Fruit fly (Drosophila melanogaster) whole organism, embryonic: Measurements from ENCODE around the gene CG15141.

Experiments used
- Bgb ChIP-seq: fragments of 200-800 bp; sonication (Bioruptor generic); IDR thresholded peaks from 2 replicates; pipeline ENCODE4 v1.3.6; 2022; ENCODE audit warnings: missing biosample characterization, missing genetic modification characterization; ENCODE audit not compliant: partially characterized antibody
- CG10274 ChIP-seq: fragments of 200-800 bp; sonication (Bioruptor generic); optimal IDR thresholded peaks from 3 replicates; lab custom pipeline; 2017; ENCODE audit warnings: missing biosample characterization, mild to moderate bottlenecking, missing genetic modification characterization
- CG10321 ChIP-seq: fragments of 200-800 bp; sonication (Bioruptor generic); IDR thresholded peaks from 2 replicates; pipeline ENCODE4 v1.3.6; 2022; ENCODE audit warnings: missing biosample characterization, missing genetic modification characterization
- CG10543 ChIP-seq: fragments of 200-800 bp; sonication (Bioruptor generic); optimal IDR thresholded peaks from 3 replicates; lab custom pipeline; 2017; ENCODE audit warnings: missing biosample characterization, mild to moderate bottlenecking, missing genetic modification characterization, moderate library complexity
- CG12236 ChIP-seq: fragments of 200-800 bp; sonication (Bioruptor generic); optimal IDR thresholded peaks from 2 replicates; lab custom pipeline; 2016; ENCODE audit warnings: missing biosample characterization, missing genetic modification characterization
- CG13775 ChIP-seq: fragments of 200-800 bp; sonication (Bioruptor generic); optimal IDR thresholded peaks from 3 replicates; lab custom pipeline; 2017; ENCODE audit warnings: missing biosample characterization, mild to moderate bottlenecking, missing genetic modification characterization
- CG13894 ChIP-seq: fragments of 200-800 bp; sonication (Bioruptor generic); optimal IDR thresholded peaks from 3 replicates; lab custom pipeline; 2018; ENCODE audit warnings: missing biosample characterization, mild to moderate bottlenecking, missing genetic modification characterization, moderate library complexity
- CG14710 ChIP-seq: fragments of 200-800 bp; sonication (Bioruptor generic); optimal IDR thresholded peaks from 3 replicates; lab custom pipeline; 2019; ENCODE audit warnings: missing biosample characterization, mild to moderate bottlenecking, missing genetic modification characterization, moderate library complexity
- CG14965 ChIP-seq: fragments of 200-800 bp; sonication (Bioruptor generic); optimal IDR thresholded peaks from 2 replicates; lab custom pipeline; 2016; ENCODE audit warnings: missing biosample characterization, missing genetic modification characterization, borderline replicate concordance
- CG2875 ChIP-seq: fragments of 200-800 bp; sonication (Bioruptor generic); optimal IDR thresholded peaks from 2 replicates; lab custom pipeline; 2017; ENCODE audit warnings: missing biosample characterization, mild to moderate bottlenecking, missing genetic modification characterization, missing genetic modification reagents
- CG4360 ChIP-seq: fragments of 200-800 bp; sonication (Bioruptor generic); IDR thresholded peaks from 2 replicates; pipeline ENCODE4 v1.3.6; 2022; ENCODE audit warnings: missing biosample characterization, missing genetic modification characterization
- CG5953 ChIP-seq: fragments of 200-800 bp; sonication (Bioruptor generic); IDR thresholded peaks from 2 replicates; pipeline ENCODE4 v1.3.6; 2022; ENCODE audit warnings: missing biosample characterization, missing genetic modification characterization
- Dp ChIP-seq: fragments of 200-800 bp; sonication (Bioruptor generic); optimal IDR thresholded peaks from 2 replicates; lab custom pipeline; 2018; ENCODE audit warnings: missing biosample characterization, mild to moderate bottlenecking, missing genetic modification characterization, moderate library complexity
- Drgx ChIP-seq: fragments of 200-800 bp; sonication (Bioruptor generic); IDR thresholded peaks from 2 replicates; pipeline ENCODE4 v1.3.6; 2022; ENCODE audit warnings: missing biosample characterization, missing genetic modification characterization
- Fer2 ChIP-seq: fragments of 200-800 bp; sonication (Bioruptor generic); optimal IDR thresholded peaks from 2 replicates; lab custom pipeline; 2018; ENCODE audit warnings: missing biosample characterization, mild to moderate bottlenecking, missing genetic modification characterization, moderate library complexity
- Gsc ChIP-seq: fragments of 200-800 bp; sonication (Bioruptor generic); IDR thresholded peaks from 2 replicates; pipeline ENCODE4 v1.3.6; 2022; ENCODE audit warnings: missing biosample characterization, missing genetic modification characterization
- H15 ChIP-seq: fragments of 200-800 bp; sonication (Bioruptor generic); IDR thresholded peaks from 3 replicates; pipeline ENCODE4 v1.3.6; 2022; ENCODE audit warnings: missing biosample characterization, missing genetic modification characterization
- HLH54F ChIP-seq: fragments of 200-800 bp; sonication (Bioruptor generic); optimal IDR thresholded peaks from 3 replicates; lab custom pipeline; 2016; ENCODE audit warnings: missing biosample characterization, missing genetic modification characterization
- Hey ChIP-seq: fragments of 200-800 bp; sonication (Bioruptor generic); optimal IDR thresholded peaks from 3 replicates; lab custom pipeline; 2018; ENCODE audit warnings: missing biosample characterization, mild to moderate bottlenecking, missing genetic modification characterization
- Hmr ChIP-seq: fragments of 200-800 bp; sonication (Bioruptor generic); optimal IDR thresholded peaks from 3 replicates; lab custom pipeline; 2017; ENCODE audit warnings: mild to moderate bottlenecking, missing biosample characterization, missing genetic modification reagents, missing genetic modification characterization
- Mes4 ChIP-seq: fragments of 200-800 bp; sonication (Bioruptor generic); optimal IDR thresholded peaks from 2 replicates; lab custom pipeline; 2016; ENCODE audit warnings: missing biosample characterization, missing genetic modification characterization
- Oaz ChIP-seq: fragments of 200-800 bp; sonication (Bioruptor generic); IDR thresholded peaks from 2 replicates; pipeline ENCODE4 v1.3.6; 2022; ENCODE audit warnings: missing biosample characterization, missing genetic modification characterization
- Opbp ChIP-seq: fragments of 200-800 bp; sonication (Bioruptor generic); IDR thresholded peaks from 3 replicates; pipeline ENCODE4 v1.3.6; 2022; ENCODE audit warnings: missing biosample characterization, missing genetic modification characterization; ENCODE audit not compliant: partially characterized antibody
- Pdp1 ChIP-seq, 2 experiments: fragments of 200-800 bp; sonication (Bioruptor generic); optimal IDR thresholded peaks; 3 replicates each; lab custom pipeline; 2016; ENCODE audit warnings: missing biosample characterization in 2 of 2, missing genetic modification characterization in 2 of 2, mild to moderate bottlenecking in 1 of 2, moderate library complexity in 1 of 2
- Ravus ChIP-seq: fragments of 200-800 bp; sonication (Bioruptor generic); IDR thresholded peaks from 2 replicates; pipeline ENCODE4 v1.3.6; 2022; ENCODE audit warnings: missing biosample characterization, missing genetic modification characterization
- Xbp1 ChIP-seq: fragments of 200-800 bp; sonication (Bioruptor generic); optimal IDR thresholded peaks from 3 replicates; lab custom pipeline; 2016; ENCODE audit warnings: missing biosample characterization, mild to moderate bottlenecking, missing genetic modification characterization
- abd-A ChIP-seq: fragments of 200-800 bp; sonication (Bioruptor generic); optimal IDR thresholded peaks from 3 replicates; lab custom pipeline; 2019; ENCODE audit warnings: missing biosample characterization, mild to moderate bottlenecking, missing genetic modification characterization, moderate library complexity
- cas ChIP-seq: fragments of 200-800 bp; sonication (Bioruptor generic); IDR thresholded peaks from 2 replicates; pipeline ENCODE4 v1.3.6; 2022; ENCODE audit warnings: missing biosample characterization, missing genetic modification characterization
- dati ChIP-seq: fragments of 200-800 bp; sonication (Bioruptor generic); IDR thresholded peaks from 2 replicates; pipeline ENCODE4 v1.3.6; 2022; ENCODE audit warnings: missing biosample characterization, missing genetic modification characterization
- fd102C ChIP-seq: fragments of 200-800 bp; sonication (Bioruptor generic); optimal IDR thresholded peaks from 2 replicates; lab custom pipeline; 2018; ENCODE audit warnings: missing biosample characterization, mild to moderate bottlenecking, missing genetic modification characterization, moderate library complexity
- gcm2 ChIP-seq: fragments of 200-800 bp; sonication (Bioruptor generic); optimal IDR thresholded peaks from 2 replicates; lab custom pipeline; 2016; ENCODE audit warnings: missing biosample characterization, missing genetic modification characterization
- hbn ChIP-seq: fragments of 200-800 bp; sonication (Bioruptor generic); IDR thresholded peaks from 2 replicates; pipeline ENCODE4 v1.3.6; 2022; ENCODE audit warnings: missing biosample characterization, missing genetic modification characterization; ENCODE audit not compliant: partially characterized antibody
- insv ChIP-seq, 2 experiments: fragments of 200-800 bp; sonication (Bioruptor generic); optimal IDR thresholded peaks; 3 replicates each; lab custom pipeline; 2016 to 2018; ENCODE audit warnings: missing biosample characterization in 2 of 2, missing genetic modification characterization in 2 of 2
- kay ChIP-seq: fragments of 200-800 bp; sonication (Bioruptor generic); optimal IDR thresholded peaks from 2 replicates; lab custom pipeline; 2016; ENCODE audit warnings: missing biosample characterization, missing genetic modification characterization
- lmd ChIP-seq: fragments of 200-800 bp; sonication (Bioruptor generic); IDR thresholded peaks from 2 replicates; pipeline ENCODE4 v1.3.6; 2022; ENCODE audit warnings: missing biosample characterization, missing genetic modification characterization
- luna ChIP-seq: fragments of 200-800 bp; sonication (Bioruptor generic); optimal IDR thresholded peaks from 2 replicates; lab custom pipeline; 2016; ENCODE audit warnings: missing biosample characterization, missing genetic modification characterization
- mam ChIP-seq: fragments of 200-800 bp; sonication (Bioruptor generic); optimal IDR thresholded peaks from 3 replicates; lab custom pipeline; 2016; ENCODE audit warnings: missing biosample characterization, missing genetic modification characterization
- pnt ChIP-seq: fragments of 200-800 bp; sonication (Bioruptor generic); optimal IDR thresholded peaks from 3 replicates; lab custom pipeline; 2016; ENCODE audit warnings: missing biosample characterization, missing genetic modification characterization
- repo ChIP-seq: fragments of 200-800 bp; sonication (Bioruptor generic); optimal IDR thresholded peaks from 2 replicates; lab custom pipeline; 2016; ENCODE audit warnings: missing biosample characterization, missing genetic modification characterization
- salm ChIP-seq: fragments of 200-800 bp; sonication (Bioruptor generic); optimal IDR thresholded peaks from 2 replicates; lab custom pipeline; 2018; ENCODE audit warnings: missing biosample characterization, mild to moderate bottlenecking, missing genetic modification characterization
- sens ChIP-seq: fragments of 200-800 bp; sonication (Bioruptor generic); peaks from one replicate; lab custom pipeline; 2016; ENCODE audit warnings: missing biosample characterization, missing genetic modification characterization
- sisA ChIP-seq: fragments of 200-800 bp; sonication (Bioruptor generic); IDR thresholded peaks from 2 replicates; pipeline ENCODE4 v1.3.6; 2022; ENCODE audit warnings: missing biosample characterization, missing genetic modification characterization
- slou ChIP-seq: fragments of 200-800 bp; sonication (Bioruptor generic); optimal IDR thresholded peaks from 3 replicates; lab custom pipeline; 2016; ENCODE audit warnings: missing biosample characterization, missing genetic modification characterization
- so ChIP-seq: fragments of 200-800 bp; sonication (Bioruptor generic); IDR thresholded peaks from 3 replicates; pipeline ENCODE4 v1.3.6; 2022; ENCODE audit warnings: missing biosample characterization, missing genetic modification characterization
- sr ChIP-seq: fragments of 200-800 bp; sonication (Bioruptor generic); IDR thresholded peaks from 3 replicates; pipeline ENCODE4 v1.3.6; 2022; ENCODE audit warnings: missing biosample characterization, missing genetic modification characterization
- tgo ChIP-seq: fragments of 200-800 bp; sonication (Bioruptor generic); IDR thresholded peaks from 3 replicates; pipeline ENCODE4 v1.3.6; 2022; ENCODE audit warnings: missing biosample characterization, missing genetic modification characterization
- toy ChIP-seq: fragments of 200-800 bp; sonication (Bioruptor generic); IDR thresholded peaks from 2 replicates; pipeline ENCODE4 v1.3.6; 2022; ENCODE audit warnings: missing biosample characterization, missing genetic modification characterization
- trem ChIP-seq: fragments of 200-800 bp; optimal IDR thresholded peaks from 3 replicates; lab custom pipeline; 2019; ENCODE audit warnings: missing biosample characterization, mild to moderate bottlenecking, missing genetic modification characterization, moderate library complexity
- vfl ChIP-seq: fragments of 200-800 bp; sonication (Bioruptor generic); optimal IDR thresholded peaks from 2 replicates; lab custom pipeline; 2016; ENCODE audit warnings: missing biosample characterization, missing genetic modification characterization
- wor ChIP-seq: fragments of 200-800 bp; sonication (Bioruptor generic); IDR thresholded peaks from 2 replicates; pipeline ENCODE4 v1.3.6; 2022; ENCODE audit warnings: missing biosample characterization, missing genetic modification characterization

Gene CG15141

dm6 chr2L:17429788-17430587 is 19.5 kb downstream of the CG15141 start (continued):
- no peak; the same call in 1 of the 2 replicates for TF ChIP-seq Bgb (GFP tag; lab: Robert Waterston, UW)
- peak; percentile 94 for TF ChIP-seq sisA (GFP tag; lab: Robert Waterston, UW)
- no peak; the same call in 2 of the 3 replicates for TF ChIP-seq sr
- peak; percentile 30 for TF ChIP-seq Mes4 (GFP tag; lab: Kevin White, UChicago)
- TF ChIP-seq Xbp1 (GFP tag; lab: Kevin White, UChicago): peak; percentile 71
- TF ChIP-seq CG14965 (GFP tag; lab: Kevin White, UChicago): no peak
- peak; percentile 88 for TF ChIP-seq wor (GFP tag; lab: Robert Waterston, UW)
- TF ChIP-seq lmd (GFP tag; lab: Robert Waterston, UW): peak; percentile 94
- TF ChIP-seq Ravus (GFP tag; lab: Robert Waterston, UW): peak; percentile 86
- TF ChIP-seq Fer2 (tag; lab: Kevin White, UChicago): peak; percentile 88
- peak; percentile 70 for TF ChIP-seq toy
- TF ChIP-seq Oaz: peak; percentile 87
- peak; percentile 81 for TF ChIP-seq Drgx
- peak; percentile 83 for TF ChIP-seq CG5953 (GFP tag; lab: Robert Waterston, UW)
- peak; percentile 13 for TF ChIP-seq HLH54F
- no peak for TF ChIP-seq CG12236 (GFP tag; lab: Kevin White, UChicago)
- peak; percentile 56 for TF ChIP-seq mam (GFP tag; lab: Kevin White, UChicago)
- peak; percentile 83 for TF ChIP-seq CG10274 (GFP tag; lab: Kevin White, UChicago)
- peak; percentile 98 for TF ChIP-seq salm
- peak; percentile 25 for TF ChIP-seq Hey (tag; lab: Kevin White, UChicago)
- TF ChIP-seq Pdp1 (GFP tag; optimal IDR thresholded peaks at IDR 0.05; lab: Kevin White, UChicago): peak; percentile 48 to 51
- TF ChIP-seq H15 (GFP tag; lab: Robert Waterston, UW): peak; percentile 90
- TF ChIP-seq insv (GFP tag; optimal IDR thresholded peaks at IDR 0.05; lab: Kevin White, UChicago): peak in 1 of 2 experiments; percentile 3
- TF ChIP-seq fd102C: no peak
- peak; percentile 27 for TF ChIP-seq repo (GFP tag; lab: Kevin White, UChicago)
- peak; percentile 74 for TF ChIP-seq tgo (GFP tag; lab: Robert Waterston, UW)
- TF ChIP-seq gcm2 (GFP tag; lab: Kevin White, UChicago): no peak
- TF ChIP-seq so: peak; percentile 96
- no peak for TF ChIP-seq kay (GFP tag; lab: Kevin White, UChicago)
- TF ChIP-seq abd-A (tag; lab: Kevin White, UChicago): peak; percentile 87
- TF ChIP-seq Hmr (GFP tag; lab: Kevin White, UChicago): peak; percentile 95
- TF ChIP-seq trem (tag; lab: Kevin White, UChicago): peak; percentile 94
- TF ChIP-seq CG13775 (GFP tag; lab: Kevin White, UChicago): peak; percentile 92
- TF ChIP-seq Gsc (GFP tag; lab: Robert Waterston, UW): peak; percentile 88
- peak; percentile 97 for TF ChIP-seq CG14710 (tag; lab: Kevin White, UChicago)
- peak; percentile 38 for TF ChIP-seq pnt (GFP tag; lab: Kevin White, UChicago)
- peak; percentile 54 for TF ChIP-seq slou (GFP tag; lab: Kevin White, UChicago)
- TF ChIP-seq cas (GFP tag; lab: Robert Waterston, UW): peak; percentile 57; the same call in 1 of the 2 replicates
- TF ChIP-seq vfl: peak; percentile 22
- TF ChIP-seq CG10543: peak; percentile 83
- no peak for TF ChIP-seq Dp
- TF ChIP-seq dati (GFP tag; lab: Robert Waterston, UW): peak; percentile 58; the same call in 1 of the 2 replicates
- TF ChIP-seq hbn (GFP tag; lab: Robert Waterston, UW): no peak
- TF ChIP-seq CG4360 (GFP tag; lab: Robert Waterston, UW): peak; percentile 75
- peak; percentile 72 for TF ChIP-seq CG13894
- TF ChIP-seq sens (GFP tag; lab: Kevin White, UChicago): peak; percentile 95
- peak; percentile 81 for TF ChIP-seq CG2875
- TF ChIP-seq luna (GFP tag; lab: Kevin White, UChicago): no peak
- no peak for TF ChIP-seq CG10321 (GFP tag; lab: Robert Waterston, UW)
- no peak for TF ChIP-seq Opbp
